Worm (Caenorhabditis elegans) whole organism, L3 larva: ENCODE data around the gene ift-81.

Experiments
- egl-27 ChIP-seq: sonication (generic microtip); optimal IDR thresholded peaks from 4 replicates; lab custom pipeline; 2017; ENCODE audit warnings: missing biosample characterization, missing genetic modification reagents, missing genetic modification characterization
- lin-39 ChIP-seq: fragments of 150-350 bp; optimal IDR thresholded peaks from 2 replicates; lab custom pipeline; 2018; ENCODE audit warnings: missing biosample characterization, missing genetic modification reagents, missing genetic modification characterization
- nhr-12 ChIP-seq: fragments of 150-350 bp; optimal IDR thresholded peaks from 2 replicates; lab custom pipeline; 2014; ENCODE audit warnings: missing biosample characterization, missing genetic modification characterization
- pha-4 ChIP-seq: fragments of 150-350 bp; optimal IDR thresholded peaks from 2 replicates; lab custom pipeline; 2014; ENCODE audit warnings: missing biosample characterization, missing genetic modification reagents, missing genetic modification characterization
- pqm-1 ChIP-seq: fragments of 150-350 bp; optimal IDR thresholded peaks from 2 replicates; lab custom pipeline; 2017; ENCODE audit warnings: missing biosample characterization, missing genetic modification characterization, inconsistent platforms

ce11 chrX:5255320-5255719 is 43.0 kb upstream of the ift-81 start:
- TF ChIP-seq nhr-12 (no peak), pha-4 (tag; lab: Kevin White, UChicago) (no peak), lin-39 (no peak), egl-27 (tag; lab: Kevin White, UChicago) (no peak), pqm-1 (tag; lab: Kevin White, UChicago) (no peak)
